In genomic region chr3L:19085688-19086363, dm6 we compare ENCODE assay signal across 1 fruit fly cellular context.
TF ChIP-seq lines count a peak whose summit lies in the region.

No protein-coding gene starts in this region.

TF ChIP-seq in whole organism, embryonic, 481 proteins besides CTCF, POLR2A, EP300 and RAD21 (continued from another document):
- TF ChIP-seq Stat92E (GFP tag; optimal IDR thresholded peaks at IDR 0.05; lab: Kevin White, UChicago) (no peak), CG12071 (GFP tag; optimal IDR thresholded peaks at IDR 0.05; lab: Kevin White, UChicago) (no peak), gcm (GFP tag; optimal IDR thresholded peaks at IDR 0.05; lab: Kevin White, UChicago) (no peak), ftz-f1 (GFP tag; optimal IDR thresholded peaks at IDR 0.05; lab: Kevin White, UChicago) (no peak), Kr (GFP tag; optimal IDR thresholded peaks at IDR 0.05; lab: Kevin White, UChicago) (no peak), dysf (GFP tag; IDR thresholded peaks at IDR 0.05; lab: Robert Waterston, UW) (no peak), stwl (tag; optimal IDR thresholded peaks at IDR 0.05; lab: Kevin White, UChicago) (no peak), her (GFP tag; optimal IDR thresholded peaks at IDR 0.05; lab: Kevin White, UChicago) (no peak), bsh (GFP tag; optimal IDR thresholded peaks at IDR 0.05; lab: Kevin White, UChicago) (no peak), Hr78 (GFP tag; optimal IDR thresholded peaks at IDR 0.05; lab: Kevin White, UChicago) (no peak), CG3995 (GFP tag; optimal IDR thresholded peaks at IDR 0.05; lab: Kevin White, UChicago) (no peak), Hr39 (optimal IDR thresholded peaks at IDR 0.05; lab: Kevin White, UChicago) (no peak), pan (optimal IDR thresholded peaks at IDR 0.05; lab: Kevin White, UChicago) (no peak), pan (GFP tag; optimal IDR thresholded peaks at IDR 0.05 in 1 of 2, IDR thresholded peaks at IDR 0.05 in 1 of 2) (peak in 1 of 2 experiments; percentile 4), trh (GFP tag; optimal IDR thresholded peaks at IDR 0.05; lab: Kevin White, UChicago) (no peak), CG7745 (tag; optimal IDR thresholded peaks at IDR 0.05; lab: Kevin White, UChicago) (no peak), CG32532 (GFP tag; IDR thresholded peaks at IDR 0.05; lab: Robert Waterston, UW) (no peak), CG10366 (GFP tag; IDR thresholded peaks at IDR 0.05; lab: Robert Waterston, UW) (no peak), CG14965 (GFP tag; optimal IDR thresholded peaks at IDR 0.05; lab: Kevin White, UChicago; ENCODE audit: borderline replicate concordance) (no peak), CG11398 (GFP tag; optimal IDR thresholded peaks at IDR 0.05; lab: Kevin White, UChicago) (no peak), Dref (GFP tag; IDR thresholded peaks at IDR 0.05; lab: Robert Waterston, UW) (no peak), CG1529 (GFP tag; optimal IDR thresholded peaks at IDR 0.05; lab: Kevin White, UChicago) (no peak), nom (GFP tag; optimal IDR thresholded peaks at IDR 0.05; lab: Kevin White, UChicago) (peak; percentile 35), CG8388 (GFP tag; optimal IDR thresholded peaks at IDR 0.05; lab: Kevin White, UChicago) (no peak), ap (GFP tag; IDR thresholded peaks at IDR 0.05; lab: Robert Waterston, UW) (no peak), Ets97D (GFP tag; optimal IDR thresholded peaks at IDR 0.05; lab: Kevin White, UChicago) (no peak), Optix (GFP tag; IDR thresholded peaks at IDR 0.05; lab: Robert Waterston, UW) (no peak), CG10654 (GFP tag; optimal IDR thresholded peaks at IDR 0.05; lab: Kevin White, UChicago) (no peak), CG10321 (GFP tag; IDR thresholded peaks at IDR 0.05; lab: Robert Waterston, UW) (no peak), gcm2 (GFP tag; optimal IDR thresholded peaks at IDR 0.05; lab: Kevin White, UChicago) (no peak), pzg (GFP tag; optimal IDR thresholded peaks at IDR 0.05; lab: Kevin White, UChicago) (no peak), Tbp (GFP tag; optimal IDR thresholded peaks at IDR 0.05; lab: Kevin White, UChicago) (no peak), eyg (GFP tag; optimal IDR thresholded peaks at IDR 0.05; lab: Kevin White, UChicago) (no peak), CG6683 (GFP tag; optimal IDR thresholded peaks at IDR 0.05; lab: Kevin White, UChicago) (no peak), hth (optimal IDR thresholded peaks at IDR 0.05; lab: Kevin White, UChicago) (no peak), CG2889 (GFP tag; IDR thresholded peaks at IDR 0.05; lab: Robert Waterston, UW) (no peak), CG12659 (GFP tag; optimal IDR thresholded peaks at IDR 0.05; lab: Kevin White, UChicago) (no peak), dm (GFP tag; optimal IDR thresholded peaks at IDR 0.05; lab: Kevin White, UChicago) (no peak), CG7357 (GFP tag; IDR thresholded peaks at IDR 0.05; lab: Robert Waterston, UW) (no peak), E2f1 (GFP tag; IDR thresholded peaks at IDR 0.05; lab: Robert Waterston, UW) (no peak; the same call in 1 of the 2 replicates), CG11456 (GFP tag; IDR thresholded peaks at IDR 0.05; lab: Robert Waterston, UW) (no peak), CG11085 (GFP tag; IDR thresholded peaks at IDR 0.05; lab: Robert Waterston, UW) (no peak), crol (GFP tag; IDR thresholded peaks at IDR 0.05; lab: Robert Waterston, UW) (0 out of 2 replicates have a peak, but pooled peaks have one; percentile 11), Side (GFP tag; optimal IDR thresholded peaks at IDR 0.05; lab: Kevin White, UChicago) (no peak), CG2120 (GFP tag; optimal IDR thresholded peaks at IDR 0.05; lab: Kevin White, UChicago) (no peak), grn (GFP tag; optimal IDR thresholded peaks at IDR 0.05; lab: Kevin White, UChicago) (peak; percentile 37), Ets65A (GFP tag; lab: Kevin White, UChicago) (no peak), CG12236 (GFP tag; optimal IDR thresholded peaks at IDR 0.05; lab: Kevin White, UChicago) (no peak), Sry-β (GFP tag; optimal IDR thresholded peaks at IDR 0.05; lab: Kevin White, UChicago) (no peak), phol (tag; optimal IDR thresholded peaks at IDR 0.05; lab: Kevin White, UChicago) (no peak), insv (GFP tag; optimal IDR thresholded peaks at IDR 0.05; lab: Kevin White, UChicago) (no peak), Hmr (GFP tag; optimal IDR thresholded peaks at IDR 0.05; lab: Kevin White, UChicago) (no peak), sima (GFP tag; optimal IDR thresholded peaks at IDR 0.05; lab: Kevin White, UChicago) (no peak), ase (GFP tag; IDR thresholded peaks at IDR 0.05; lab: Robert Waterston, UW) (no peak), CG30020 (tag; optimal IDR thresholded peaks at IDR 0.05; lab: Kevin White, UChicago) (no peak), corto (GFP tag; optimal IDR thresholded peaks at IDR 0.05; lab: Kevin White, UChicago) (no peak), NFAT (GFP tag; IDR thresholded peaks at IDR 0.05; lab: Robert Waterston, UW) (no peak), CG12769 (tag; optimal IDR thresholded peaks at IDR 0.05; lab: Kevin White, UChicago) (peak; percentile 63), CG14050 (GFP tag; IDR thresholded peaks at IDR 0.05; lab: Robert Waterston, UW) (no peak), Nf-YA (GFP tag; IDR thresholded peaks at IDR 0.05; lab: Robert Waterston, UW) (no peak), NfI (GFP tag; optimal IDR thresholded peaks at IDR 0.05; lab: Kevin White, UChicago) (peak; percentile 8), CG10267 (tag; optimal IDR thresholded peaks at IDR 0.05; lab: Kevin White, UChicago) (no peak), Jarid2 (GFP tag; optimal IDR thresholded peaks at IDR 0.05; lab: Kevin White, UChicago) (peak; percentile 93), CG1602 (GFP tag; optimal IDR thresholded peaks at IDR 0.05; lab: Kevin White, UChicago) (no peak), CG13624 (GFP tag; optimal IDR thresholded peaks at IDR 0.05; lab: Kevin White, UChicago) (no peak), Dad (GFP tag; optimal IDR thresholded peaks at IDR 0.05; lab: Kevin White, UChicago) (no peak), Rx (GFP tag; IDR thresholded peaks at IDR 0.05; lab: Robert Waterston, UW) (no peak), Deaf1 (tag; optimal IDR thresholded peaks at IDR 0.05; lab: Kevin White, UChicago) (peak; percentile 47), twi (tag; optimal IDR thresholded peaks at IDR 0.05; lab: Kevin White, UChicago) (no peak), CG2199 (GFP tag; IDR thresholded peaks at IDR 0.05; lab: Robert Waterston, UW) (no peak), CG16863 (GFP tag; optimal IDR thresholded peaks at IDR 0.05; lab: Kevin White, UChicago) (no peak), CG3281 (GFP tag; optimal IDR thresholded peaks at IDR 0.05; lab: Kevin White, UChicago) (no peak), ci (GFP tag; IDR thresholded peaks at IDR 0.05; lab: Robert Waterston, UW) (no peak), grau (tag; optimal IDR thresholded peaks at IDR 0.05; lab: Kevin White, UChicago) (no peak), vnd (GFP tag; IDR thresholded peaks at IDR 0.05; lab: Robert Waterston, UW; ENCODE audit: partially characterized antibody) (no peak), lola (GFP tag; optimal IDR thresholded peaks at IDR 0.05; lab: Kevin White, UChicago) (peak in 1 of 3 experiments; percentile 72), CG9609 (GFP tag; optimal IDR thresholded peaks at IDR 0.05; lab: Kevin White, UChicago) (no peak), Hmx (GFP tag; optimal IDR thresholded peaks at IDR 0.05; lab: Kevin White, UChicago) (no peak), seq (GFP tag; IDR thresholded peaks at IDR 0.05; lab: Robert Waterston, UW) (no peak), ato (GFP tag; IDR thresholded peaks at IDR 0.05; lab: Robert Waterston, UW; ENCODE audit: partially characterized antibody) (0 out of 2 replicates have a peak, but pooled peaks have one; percentile 27), sens (GFP tag; lab: Kevin White, UChicago) (peak; percentile 38), ham (GFP tag; IDR thresholded peaks at IDR 0.05; lab: Robert Waterston, UW) (no peak), bbx (GFP tag; IDR thresholded peaks at IDR 0.05; lab: Robert Waterston, UW; ENCODE audit: partially characterized antibody) (no peak), ash1 (GFP tag; optimal IDR thresholded peaks at IDR 0.05; lab: Kevin White, UChicago) (no peak), Dbx (GFP tag; IDR thresholded peaks at IDR 0.05; lab: Robert Waterston, UW) (no peak), Scr (GFP tag; IDR thresholded peaks at IDR 0.05; lab: Robert Waterston, UW; ENCODE audit: partially characterized antibody) (no peak), TFAM (GFP tag; optimal IDR thresholded peaks at IDR 0.05; lab: Kevin White, UChicago) (no peak), CG31441 (GFP tag; IDR thresholded peaks at IDR 0.05; lab: Robert Waterston, UW) (no peak), bowl (GFP tag; IDR thresholded peaks at IDR 0.05; lab: Robert Waterston, UW) (no peak), CG1832 (GFP tag; optimal IDR thresholded peaks at IDR 0.05; lab: Kevin White, UChicago) (no peak), Myb (GFP tag; optimal IDR thresholded peaks at IDR 0.05; lab: Kevin White, UChicago) (no peak), bab2 (GFP tag; optimal IDR thresholded peaks at IDR 0.05; lab: Kevin White, UChicago) (no peak), Fer3 (tag; optimal IDR thresholded peaks at IDR 0.05; lab: Kevin White, UChicago) (no peak), CG11093 (GFP tag; IDR thresholded peaks at IDR 0.05; lab: Robert Waterston, UW) (no peak)
